Worm (Caenorhabditis elegans) whole organism, early embryonic: ENCODE results near the gene T01H10.11.

Experiments
- F13C5.2 ChIP-seq: sonication (generic microtip); optimal IDR thresholded peaks from 2 replicates; lab custom pipeline; 2017; ENCODE audit warnings: mild to moderate bottlenecking, missing genetic modification characterization, inconsistent platforms, missing compliant biosample characterization
- ama-1 ChIP-seq: fragments of 150-350 bp; optimal IDR thresholded peaks from 2 replicates; lab custom pipeline; 2014
- hnd-1 ChIP-seq: sonication (generic microtip); optimal IDR thresholded peaks from 2 replicates; lab custom pipeline; 2016; ENCODE audit warnings: missing genetic modification characterization, missing compliant biosample characterization
- scrt-1 ChIP-seq: fragments of 200-800 bp; sonication (Bioruptor generic); IDR thresholded peaks from 2 replicates; pipeline ENCODE4 v1.3.6; 2022; ENCODE audit warnings: missing genetic modification characterization, missing compliant biosample characterization
- sea-1 ChIP-seq: fragments of 200-800 bp; sonication (Bioruptor generic); conservative IDR thresholded peaks from 2 replicates; pipeline ENCODE4 v1.3.6; 2022; ENCODE audit warnings: missing genetic modification characterization, missing compliant biosample characterization
- tbx-11 ChIP-seq: fragments of 200-800 bp; sonication (Bioruptor generic); IDR thresholded peaks from 2 replicates; pipeline ENCODE4 v1.3.6; 2022; ENCODE audit warnings: missing genetic modification characterization, missing compliant biosample characterization
- tbx-37 ChIP-seq: fragments of 200-800 bp; sonication (Bioruptor generic); conservative IDR thresholded peaks from 2 replicates; pipeline ENCODE4 v1.3.6; 2022; ENCODE audit warnings: missing genetic modification reagents, missing genetic modification characterization, missing compliant biosample characterization

DNA sequence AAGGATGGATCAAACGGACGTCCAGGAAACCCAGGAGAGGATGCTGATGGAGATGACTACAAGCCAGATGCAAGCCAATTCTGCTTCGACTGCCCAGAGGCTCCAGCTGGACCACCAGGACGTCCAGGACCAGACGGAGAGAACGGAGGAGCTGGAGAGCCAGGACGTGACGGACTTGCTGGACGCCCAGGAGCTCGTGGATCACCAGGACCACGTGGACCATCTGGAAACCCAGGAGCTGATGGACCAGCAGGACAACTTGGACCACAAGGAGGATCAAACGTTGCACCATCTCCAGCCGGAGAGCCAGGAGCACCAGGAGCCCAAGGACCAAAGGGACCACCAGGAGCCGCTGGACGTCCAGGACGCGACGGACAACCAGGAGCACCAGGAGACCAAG is 17.8 kb upstream of the T01H10.11 start:
- no peak for TF ChIP-seq ama-1 (lab: Kevin White, UChicago)
- TF ChIP-seq tbx-11 (GFP tag; lab: Robert Waterston, UW): no peak
- TF ChIP-seq hnd-1 (tag; lab: Kevin White, UChicago): no peak
- TF ChIP-seq F13C5.2 (tag; lab: Kevin White, UChicago): no peak
- no peak for TF ChIP-seq scrt-1 (GFP tag; lab: Robert Waterston, UW)
- TF ChIP-seq tbx-37 (GFP tag; lab: Robert Waterston, UW): no peak
- TF ChIP-seq sea-1 (GFP tag; lab: Robert Waterston, UW): no peak
